Fruit fly (Drosophila melanogaster): ENCODE results near the gene Lsd-2.
A peak's percentile ranks its signal among the peaks of the same experiment; 100 is the strongest.

Gene Lsd-2

dm6 chrX:15120116-15120515 lies 44.1 kb upstream of the Lsd-2 start (continued):
- no peak for TF ChIP-seq CG4854 (GFP tag; optimal IDR thresholded peaks at IDR 0.05)
- TF ChIP-seq seq (GFP tag; IDR thresholded peaks at IDR 0.05) = no peak
- TF ChIP-seq NK7.1 (GFP tag; optimal IDR thresholded peaks at IDR 0.05) = no peak
- no peak for TF ChIP-seq ci (GFP tag; IDR thresholded peaks at IDR 0.05)
- TF ChIP-seq ATbp (GFP tag; optimal IDR thresholded peaks at IDR 0.05) = no peak
- TF ChIP-seq HLH3B (GFP tag; IDR thresholded peaks at IDR 0.05) = no peak
- TF ChIP-seq CG12219 (GFP tag; optimal IDR thresholded peaks at IDR 0.05) = peak; percentile 9
- TF ChIP-seq CG7745 (tag; optimal IDR thresholded peaks at IDR 0.05) = no peak
- TF ChIP-seq Stat92E (GFP tag; optimal IDR thresholded peaks at IDR 0.05) = no peak
- no peak for TF ChIP-seq CG16863 (GFP tag; optimal IDR thresholded peaks at IDR 0.05)
- no peak for TF ChIP-seq odd (GFP tag; optimal IDR thresholded peaks at IDR 0.05)
- TF ChIP-seq vfl (GFP tag; optimal IDR thresholded peaks at IDR 0.05) = no peak
- no peak for TF ChIP-seq kah (GFP tag; optimal IDR thresholded peaks at IDR 0.05)
- TF ChIP-seq CG5180 (GFP tag; optimal IDR thresholded peaks at IDR 0.05) = no peak
- peak; percentile 28 for TF ChIP-seq CG16815 (GFP tag; optimal IDR thresholded peaks at IDR 0.05)
- TF ChIP-seq Poxn (GFP tag; IDR thresholded peaks at IDR 0.05) = no peak
- TF ChIP-seq CG1602 (GFP tag; optimal IDR thresholded peaks at IDR 0.05) = no peak
- no peak for TF ChIP-seq CG9437 (GFP tag; optimal IDR thresholded peaks at IDR 0.05)
- TF ChIP-seq salm (tag; optimal IDR thresholded peaks at IDR 0.05) = no peak
- TF ChIP-seq CG8290 (GFP tag; optimal IDR thresholded peaks at IDR 0.05) = no peak
- peak in 1 of 2 experiments; percentile 75 for TF ChIP-seq CG8290 (tag; optimal IDR thresholded peaks at IDR 0.05)
- TF ChIP-seq lilli (GFP tag; optimal IDR thresholded peaks at IDR 0.05) = peak; percentile 69
- TF ChIP-seq CG7987 (GFP tag; optimal IDR thresholded peaks at IDR 0.05) = no peak
- no peak for TF ChIP-seq tx (GFP tag; optimal IDR thresholded peaks at IDR 0.05)
- TF ChIP-seq CG8765 (GFP tag; IDR thresholded peaks at IDR 0.05) = no peak; the same call in 1 of the 2 replicates
- no peak for TF ChIP-seq CG10543 (GFP tag; optimal IDR thresholded peaks at IDR 0.05)
- TF ChIP-seq pnt (GFP tag; optimal IDR thresholded peaks at IDR 0.05) = no peak
- TF ChIP-seq tna (GFP tag; IDR thresholded peaks at IDR 0.05; ENCODE audit: partially characterized antibody) = no peak
- TF ChIP-seq dmrt99B (tag; optimal IDR thresholded peaks at IDR 0.05) = peak; percentile 60
- 0 out of 3 replicates have a peak, but pooled peaks have one; percentile 20 for TF ChIP-seq CG11093 (GFP tag; IDR thresholded peaks at IDR 0.05)
- peak; percentile 34; the same call in 1 of the 3 replicates for TF ChIP-seq CG2889 (GFP tag; IDR thresholded peaks at IDR 0.05)
- no peak for TF ChIP-seq CG2202 (tag; optimal IDR thresholded peaks at IDR 0.05)
- TF ChIP-seq nerfin-2 (GFP tag; IDR thresholded peaks at IDR 0.05; ENCODE audit: partially characterized antibody) = no peak
- TF ChIP-seq CG33557 (GFP tag; optimal IDR thresholded peaks at IDR 0.05) = no peak
- TF ChIP-seq CG10147 (GFP tag; optimal IDR thresholded peaks at IDR 0.05) = peak; percentile 71
- TF ChIP-seq luna (GFP tag; optimal IDR thresholded peaks at IDR 0.05) = no peak
- no peak for TF ChIP-seq Side (GFP tag; optimal IDR thresholded peaks at IDR 0.05)
- TF ChIP-seq ase (GFP tag; IDR thresholded peaks at IDR 0.05) = no peak
- TF ChIP-seq MBD-R2 (GFP tag; IDR thresholded peaks at IDR 0.05) = peak; percentile 20; the same call in 1 of the 2 replicates
- TF ChIP-seq esg (GFP tag; conservative IDR thresholded peaks at IDR 0.05) = peak; percentile 38; the same call in 1 of the 2 replicates
- no peak for TF ChIP-seq p53 (GFP tag; optimal IDR thresholded peaks at IDR 0.05)
- no peak for TF ChIP-seq slp2 (GFP tag; optimal IDR thresholded peaks at IDR 0.05)
- TF ChIP-seq Blimp-1 (GFP tag; optimal IDR thresholded peaks at IDR 0.05) = no peak
- TF ChIP-seq Fer2 (tag; optimal IDR thresholded peaks at IDR 0.05) = peak; percentile 1
- TF ChIP-seq CG34422 (GFP tag; IDR thresholded peaks at IDR 0.05) = no peak
- TF ChIP-seq her (GFP tag; optimal IDR thresholded peaks at IDR 0.05) = no peak
- no peak for TF ChIP-seq sens (GFP tag)
- no peak for TF ChIP-seq BEAF-32 (GFP tag; optimal IDR thresholded peaks at IDR 0.05)
- no peak for TF ChIP-seq CG10321 (GFP tag; IDR thresholded peaks at IDR 0.05)
- no peak for TF ChIP-seq fu2 (GFP tag; optimal IDR thresholded peaks at IDR 0.05)
- TF ChIP-seq chinmo (GFP tag; IDR thresholded peaks at IDR 0.05; ENCODE audit: partially characterized antibody) = no peak
